Comparison of ENCODE assay signal across 4 worm cellular contexts in the genomic region with DNA sequence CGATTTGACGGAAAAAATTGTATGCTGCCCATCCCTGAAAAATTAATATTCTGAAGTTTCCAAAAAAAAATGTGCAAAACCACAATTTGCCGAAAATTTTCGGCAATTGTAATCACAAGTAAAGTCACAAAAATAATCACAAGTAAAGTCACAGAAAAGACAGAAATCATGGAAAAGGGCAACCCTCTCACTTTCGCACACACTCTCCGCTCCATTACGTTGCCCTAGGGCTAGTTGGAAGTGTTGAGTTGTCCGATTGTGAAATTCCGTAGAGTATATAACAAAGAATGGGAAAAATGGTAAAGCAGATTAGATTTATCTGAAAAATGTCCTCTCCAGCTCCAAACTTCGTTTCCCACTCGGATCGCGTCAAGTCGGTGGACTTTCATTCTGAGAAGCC.
A peak's percentile ranks its signal among the peaks of the same experiment; 100 is the strongest.
TF ChIP-seq lines count a peak whose summit lies in the region.

A gene (plus strand): TSS at position 302 of the 400 bp plus-strand sequence.

TF ChIP-seq in whole organism, L1 larva, 84 proteins besides CTCF, POLR2A, EP300 and RAD21:
- TF ChIP-seq skn-1 (tag; optimal IDR thresholded peaks at IDR 0.05; lab: Kevin White, UChicago) = peak; percentile 33
- TF ChIP-seq efl-1 (optimal IDR thresholded peaks at IDR 0.05; lab: Kevin White, UChicago) = no peak
- peak; percentile 20 to 91 for TF ChIP-seq efl-1 (GFP tag; optimal IDR thresholded peaks at IDR 0.05 in 1 of 2; lab: Kevin White, UChicago)
- no peak for TF ChIP-seq fkh-4 (tag; optimal IDR thresholded peaks at IDR 0.05; lab: Kevin White, UChicago; ENCODE audit: borderline replicate concordance)
- no peak for TF ChIP-seq snu-23 (GFP tag; optimal IDR thresholded peaks at IDR 0.05; lab: Kevin White, UChicago)

TF ChIP-seq in whole organism, L2 larva, 48 proteins besides CTCF, POLR2A, EP300 and RAD21:
- no peak for TF ChIP-seq nhr-237 (tag; optimal IDR thresholded peaks at IDR 0.05; lab: Kevin White, UChicago)
- TF ChIP-seq fos-1 (tag; optimal IDR thresholded peaks at IDR 0.05; lab: Kevin White, UChicago) = peak; percentile 11

TF ChIP-seq in whole organism, L4 larva, 104 proteins besides CTCF, POLR2A, EP300 and RAD21:
- TF ChIP-seq hlh-11 (tag; optimal IDR thresholded peaks at IDR 0.05; lab: Kevin White, UChicago) (peak; percentile 7), pqm-1 (tag; optimal IDR thresholded peaks at IDR 0.05; lab: Kevin White, UChicago) (no peak), hlh-30 (tag; optimal IDR thresholded peaks at IDR 0.05; lab: Kevin White, UChicago; ENCODE audit: insufficient read depth) (peak; percentile 43), nhr-28 (tag; optimal IDR thresholded peaks at IDR 0.05; lab: Kevin White, UChicago) (peak; percentile 9), lin-38 (GFP tag; IDR thresholded peaks at IDR 0.05; lab: Robert Waterston, UW) (peak; percentile 29), ztf-11 (tag; optimal IDR thresholded peaks at IDR 0.05; lab: Kevin White, UChicago) (no peak), lin-1 (GFP tag; IDR thresholded peaks at IDR 0.05; lab: Robert Waterston, UW) (no peak), daf-16 (GFP tag; optimal IDR thresholded peaks at IDR 0.05; lab: Kevin White, UChicago) (no peak), daf-16 (tag; optimal IDR thresholded peaks at IDR 0.05; lab: Kevin White, UChicago) (no peak), hmg-1.1 (GFP tag; IDR thresholded peaks at IDR 0.05; lab: Robert Waterston, UW) (0 out of 2 replicates have a peak, but pooled peaks have one; percentile 19)
TF ChIP-seq in whole organism, L4 larva: peak in this region for 5.

TF ChIP-seq in whole organism, young adult, 124 proteins besides CTCF, POLR2A, EP300 and RAD21:
- TF ChIP-seq cebp-1 (GFP tag; IDR thresholded peaks at IDR 0.05; lab: Robert Waterston, UW) (no peak), cebp-1 (tag; optimal IDR thresholded peaks at IDR 0.05; lab: Kevin White, UChicago) (peak; percentile 75), nhr-80 (tag; optimal IDR thresholded peaks at IDR 0.05; lab: Kevin White, UChicago) (peak; percentile 19), ztf-25 (GFP tag; IDR thresholded peaks at IDR 0.05; lab: Robert Waterston, UW) (no peak), mcd-1 (GFP tag; IDR thresholded peaks at IDR 0.05; lab: Robert Waterston, UW) (0 out of 2 replicates have a peak, but pooled peaks have one; percentile 7), hsf-1 (GFP tag; IDR thresholded peaks at IDR 0.05; lab: Robert Waterston, UW) (no peak), ztf-28 (GFP tag; IDR thresholded peaks at IDR 0.05; lab: Robert Waterston, UW) (no peak), nhr-120 (GFP tag; IDR thresholded peaks at IDR 0.05; lab: Robert Waterston, UW) (no peak), egl-44 (GFP tag; IDR thresholded peaks at IDR 0.05; lab: Robert Waterston, UW) (no peak), let-607 (tag; optimal IDR thresholded peaks at IDR 0.05; lab: Kevin White, UChicago) (peak; percentile 96)
